Worm (Caenorhabditis elegans) whole organism, young adult: ENCODE data around the gene tald-1.
A peak's percentile ranks its signal among the peaks of the same experiment; 100 is the strongest.
"Not testable (repeated sequence)": the region's sequence is repeated elsewhere in the genome, so short reads cannot be mapped to it uniquely, and the experiment has no call there.

Source experiments
- B0019.2 ChIP-seq: fragments of 200-800 bp; sonication (Bioruptor generic); conservative IDR thresholded peaks from 2 replicates; pipeline ENCODE4 v1.3.6; 2022; ENCODE audit warnings: missing genetic modification reagents, missing genetic modification characterization, missing compliant biosample characterization
- B0336.3 ChIP-seq: fragments of 200-800 bp; sonication (Bioruptor generic); IDR thresholded peaks from 2 replicates; pipeline ENCODE4 v1.3.6; 2022; ENCODE audit warnings: missing genetic modification characterization, missing compliant biosample characterization
- D2030.7 ChIP-seq: fragments of 200-800 bp; sonication (Bioruptor generic); IDR thresholded peaks from 2 replicates; pipeline ENCODE4 v1.3.6; 2022; ENCODE audit warnings: missing genetic modification reagents, missing genetic modification characterization, missing compliant biosample characterization
- F33H1.4 ChIP-seq: fragments of 200-800 bp; sonication (Bioruptor generic); IDR thresholded peaks from 2 replicates; pipeline ENCODE4 v1.3.6; 2022; ENCODE audit warnings: missing genetic modification reagents, missing genetic modification characterization, missing compliant biosample characterization
- F39B2.1 ChIP-seq: fragments of 200-800 bp; sonication (Bioruptor generic); IDR thresholded peaks from 2 replicates; pipeline ENCODE4 v1.3.6; 2022; ENCODE audit warnings: missing genetic modification reagents, missing genetic modification characterization, missing compliant biosample characterization
- F49E8.2 ChIP-seq: sonication (generic microtip); optimal IDR thresholded peaks from 3 replicates; lab custom pipeline; 2017; ENCODE audit warnings: missing genetic modification characterization, mild to moderate bottlenecking, missing compliant biosample characterization, antibody characterized with exemption, moderate library complexity; ENCODE audit not compliant: insufficient read depth
- F52B5.7 ChIP-seq: sonication (generic microtip); optimal IDR thresholded peaks from 2 replicates; lab custom pipeline; 2016; ENCODE audit warnings: mild to moderate bottlenecking, missing genetic modification characterization, missing compliant biosample characterization
- Y53G8AR.9 ChIP-seq: fragments of 200-800 bp; sonication (Bioruptor generic); conservative IDR thresholded peaks from 2 replicates; pipeline ENCODE4 v1.3.6; 2022; ENCODE audit warnings: missing genetic modification reagents, missing genetic modification characterization, missing compliant biosample characterization
- Y56A3A.18 ChIP-seq: fragments of 200-800 bp; sonication (Bioruptor generic); IDR thresholded peaks from 2 replicates; pipeline ENCODE4 v1.3.6; 2022; ENCODE audit warnings: missing genetic modification reagents, missing genetic modification characterization, missing compliant biosample characterization
- Y79H2A.3 ChIP-seq: fragments of 200-800 bp; sonication (Bioruptor generic); conservative IDR thresholded peaks from 2 replicates; pipeline ENCODE4 v1.3.6; 2022; ENCODE audit warnings: missing genetic modification reagents, missing genetic modification characterization, missing compliant biosample characterization
- Y95B8A.8 ChIP-seq: fragments of 200-800 bp; sonication (Bioruptor generic); IDR thresholded peaks from 2 replicates; pipeline ENCODE4 v1.3.6; 2022; ENCODE audit warnings: missing genetic modification reagents, missing genetic modification characterization, missing compliant biosample characterization
- ama-1 ChIP-seq, 3 experiments: fragments of 150-350 bp in 1 of 3; sonication (generic microtip) in 2 of 3; optimal IDR thresholded peaks; 2 replicates each; lab custom pipeline; 2014 to 2018; ENCODE audit warnings: missing biosample characterization in 2 of 3, missing genetic modification characterization in 2 of 3, missing genetic modification reagents in 2 of 3
- aptf-3 ChIP-seq: fragments of 200-800 bp; sonication (Bioruptor generic); IDR thresholded peaks from 2 replicates; pipeline ENCODE4 v1.3.6; 2022; ENCODE audit warnings: missing genetic modification characterization, missing compliant biosample characterization
- athp-1 ChIP-seq: sonication (generic microtip); optimal IDR thresholded peaks from 2 replicates; lab custom pipeline; 2017; ENCODE audit warnings: mild to moderate bottlenecking, missing genetic modification characterization, missing compliant biosample characterization
- attf-5 ChIP-seq: fragments of 200-800 bp; sonication (Bioruptor generic); optimal IDR thresholded peaks from 2 replicates; lab custom pipeline; 2018; ENCODE audit warnings: mild to moderate bottlenecking, missing genetic modification characterization, missing compliant biosample characterization
- attf-6 ChIP-seq: fragments of 200-800 bp; sonication (Bioruptor generic); IDR thresholded peaks from 2 replicates; pipeline ENCODE4 v1.3.6; 2022; ENCODE audit warnings: missing genetic modification reagents, missing genetic modification characterization, missing compliant biosample characterization
- cebp-1 ChIP-seq, 2 experiments: fragments of 200-800 bp in 1 of 2; sonication (Bioruptor generic) in 1 of 2; sonication (generic microtip) in 1 of 2; IDR thresholded peaks in 1 of 2; optimal IDR thresholded peaks in 1 of 2; 2 replicates each; pipeline versions ENCODE4 v1.3.6 to Lab custom; 2017 to 2022; ENCODE audit warnings: missing compliant biosample characterization in 2 of 2, missing genetic modification characterization in 2 of 2, mild to moderate bottlenecking in 1 of 2, missing genetic modification reagents in 1 of 2, moderate library complexity in 1 of 2
- ceh-100 ChIP-seq: fragments of 200-800 bp; sonication (Bioruptor generic); IDR thresholded peaks from 2 replicates; pipeline ENCODE4 v1.3.6; 2022; ENCODE audit warnings: missing genetic modification reagents, missing genetic modification characterization, missing compliant biosample characterization
- ceh-58 ChIP-seq: fragments of 200-800 bp; sonication (Bioruptor generic); IDR thresholded peaks from 2 replicates; pipeline ENCODE4 v1.3.6; 2022; ENCODE audit warnings: missing genetic modification characterization, missing compliant biosample characterization
- ceh-91 ChIP-seq: fragments of 200-800 bp; sonication (Bioruptor generic); IDR thresholded peaks from 2 replicates; pipeline ENCODE4 v1.3.6; 2022; ENCODE audit warnings: missing genetic modification reagents, missing genetic modification characterization, missing compliant biosample characterization
- die-1 ChIP-seq: sonication (generic microtip); optimal IDR thresholded peaks from 2 replicates; lab custom pipeline; 2016; ENCODE audit warnings: missing genotype, mild to moderate bottlenecking, missing genetic modification characterization, missing compliant biosample characterization
- ekl-4 ChIP-seq: fragments of 200-800 bp; sonication (Bioruptor generic); IDR thresholded peaks from 2 replicates; pipeline ENCODE4 v1.3.6; 2022; ENCODE audit warnings: missing genetic modification reagents, missing genetic modification characterization, missing compliant biosample characterization
- hmg-1.2 ChIP-seq: fragments of 200-800 bp; sonication (Bioruptor generic); IDR thresholded peaks from 2 replicates; pipeline ENCODE4 v1.3.6; 2022; ENCODE audit warnings: missing genetic modification reagents, missing genetic modification characterization, missing compliant biosample characterization
- hrde-1 ChIP-seq: sonication (generic microtip); optimal IDR thresholded peaks from 2 replicates; lab custom pipeline; 2016; ENCODE audit warnings: missing genetic modification characterization, mild to moderate bottlenecking, missing compliant biosample characterization, moderate library complexity, missing genotype, missing genetic modification reagents, borderline replicate concordance
- hsf-1 ChIP-seq: fragments of 200-800 bp; sonication (Bioruptor generic); IDR thresholded peaks from 2 replicates; pipeline ENCODE4 v1.3.6; 2022; ENCODE audit warnings: missing genetic modification reagents, missing genetic modification characterization, missing compliant biosample characterization
- lin-26 ChIP-seq: fragments of 200-800 bp; sonication (Bioruptor generic); IDR thresholded peaks from 2 replicates; pipeline ENCODE4 v1.3.6; 2022; ENCODE audit warnings: missing genetic modification reagents, missing genetic modification characterization, missing compliant biosample characterization
- lin-54 ChIP-seq: fragments of 200-800 bp; sonication (Bioruptor generic); optimal IDR thresholded peaks from 2 replicates; lab custom pipeline; 2018; ENCODE audit warnings: mild to moderate bottlenecking, missing genetic modification characterization, missing compliant biosample characterization
- lsl-1 ChIP-seq: fragments of 200-800 bp; sonication (Bioruptor generic); optimal IDR thresholded peaks from 2 replicates; lab custom pipeline; 2018; ENCODE audit warnings: mild to moderate bottlenecking, missing genetic modification characterization, moderate library complexity, missing compliant biosample characterization
- madf-3 ChIP-seq: fragments of 200-800 bp; sonication (Bioruptor generic); IDR thresholded peaks from 2 replicates; pipeline ENCODE4 v1.3.6; 2022; ENCODE audit warnings: missing genetic modification reagents, missing genetic modification characterization, missing compliant biosample characterization
- madf-6 ChIP-seq: fragments of 200-800 bp; sonication (Bioruptor generic); IDR thresholded peaks from 2 replicates; pipeline ENCODE4 v1.3.6; 2022; ENCODE audit warnings: missing genetic modification reagents, missing genetic modification characterization, missing compliant biosample characterization
- mcd-1 ChIP-seq: fragments of 200-800 bp; sonication (Bioruptor generic); IDR thresholded peaks from 2 replicates; pipeline ENCODE4 v1.3.6; 2022; ENCODE audit warnings: missing genetic modification reagents, missing genetic modification characterization, missing compliant biosample characterization
- nfyb-1 ChIP-seq: fragments of 200-800 bp; sonication (Bioruptor generic); IDR thresholded peaks from 2 replicates; pipeline ENCODE4 v1.3.6; 2022; ENCODE audit warnings: missing genetic modification reagents, missing genetic modification characterization, missing compliant biosample characterization
- nhr-90 ChIP-seq: sonication (generic microtip); optimal IDR thresholded peaks from 2 replicates; lab custom pipeline; 2016; ENCODE audit warnings: missing genotype, mild to moderate bottlenecking, missing genetic modification characterization, missing compliant biosample characterization
- rcor-1 ChIP-seq: fragments of 200-800 bp; sonication (Bioruptor generic); IDR thresholded peaks from 2 replicates; pipeline ENCODE4 v1.3.6; 2022; ENCODE audit warnings: missing genetic modification reagents, missing genetic modification characterization, missing compliant biosample characterization
- rec-8 ChIP-seq, 2 experiments: sonication (generic microtip); optimal IDR thresholded peaks; 2 replicates each; lab custom pipeline; 2016; ENCODE audit warnings: mild to moderate bottlenecking in 2 of 2, missing genetic modification characterization in 2 of 2, missing genetic modification reagents in 2 of 2, missing genotype in 2 of 2, missing biosample characterization in 1 of 2, missing compliant biosample characterization in 1 of 2, moderate library complexity in 1 of 2
- repo-1 ChIP-seq: sonication (generic microtip); optimal IDR thresholded peaks from 2 replicates; lab custom pipeline; 2017; ENCODE audit warnings: mild to moderate bottlenecking, missing genetic modification characterization, missing compliant biosample characterization
- snpc-1.1 ChIP-seq: sonication (generic microtip); optimal IDR thresholded peaks from 2 replicates; lab custom pipeline; 2017; ENCODE audit warnings: missing genetic modification characterization, mild to moderate bottlenecking, missing compliant biosample characterization, antibody characterized with exemption, moderate library complexity, missing genotype, missing genetic modification reagents; ENCODE audit not compliant: insufficient read depth
- snpc-1.3 ChIP-seq: sonication (generic microtip); optimal IDR thresholded peaks from 2 replicates; lab custom pipeline; 2017; ENCODE audit warnings: missing genetic modification characterization, mild to moderate bottlenecking, missing compliant biosample characterization, antibody characterized with exemption, moderate library complexity, missing genotype, missing genetic modification reagents; ENCODE audit not compliant: insufficient read depth
- snpc-3.4 ChIP-seq: sonication (generic microtip); optimal IDR thresholded peaks from 2 replicates; lab custom pipeline; 2017; ENCODE audit warnings: missing genetic modification characterization, mild to moderate bottlenecking, missing compliant biosample characterization, antibody characterized with exemption, moderate library complexity, missing genotype, missing genetic modification reagents
- snpc-4 ChIP-seq, 5 experiments: fragments of 150-350 bp in 1 of 5; sonication (generic microtip) in 4 of 5; optimal IDR thresholded peaks; 2 replicates each; lab custom pipeline; 2014 to 2018; ENCODE audit warnings: missing genetic modification characterization in 5 of 5, missing biosample characterization in 3 of 5, antibody characterized with exemption in 2 of 5, mild to moderate bottlenecking in 2 of 5, missing compliant biosample characterization in 2 of 5, missing genotype in 2 of 5, moderate library complexity in 2 of 5, missing genetic modification reagents in 1 of 5
- tbp1 ChIP-seq: fragments of 200-800 bp; sonication (Bioruptor generic); optimal IDR thresholded peaks from 2 replicates; lab custom pipeline; 2018; ENCODE audit warnings: mild to moderate bottlenecking, missing genetic modification characterization, missing compliant biosample characterization
- tlf-1 ChIP-seq: fragments of 200-800 bp; sonication (Bioruptor generic); optimal IDR thresholded peaks from 2 replicates; lab custom pipeline; 2018; ENCODE audit warnings: mild to moderate bottlenecking, missing genetic modification characterization, missing compliant biosample characterization
- xnd-1 ChIP-seq: sonication (generic microtip); optimal IDR thresholded peaks from 2 replicates; lab custom pipeline; 2016; ENCODE audit warnings: missing genotype, missing genetic modification reagents, missing genetic modification characterization, missing compliant biosample characterization
- ztf-25 ChIP-seq: fragments of 200-800 bp; sonication (Bioruptor generic); IDR thresholded peaks from 2 replicates; pipeline ENCODE4 v1.3.6; 2022; ENCODE audit warnings: missing genetic modification reagents, missing genetic modification characterization, missing compliant biosample characterization

Gene tald-1

ce11 chrIV:4388854-4389253 is 2.4 kb downstream of the tald-1 start:
- TF ChIP-seq rcor-1 (GFP tag; lab: Robert Waterston, UW) (peak; percentile 87; the same call in 1 of the 2 replicates), attf-6 (peak; percentile 88), hrde-1 (tag; lab: Kevin White, UChicago) (peak; percentile 95), B0336.3 (GFP tag; lab: Robert Waterston, UW) (peak; percentile 72), ztf-25 (GFP tag; lab: Robert Waterston, UW) (peak; percentile 73; the same call in 1 of the 2 replicates), snpc-4 (GFP tag; optimal IDR thresholded peaks at IDR 0.05; lab: Kevin White, UChicago) (peak; percentile 6), snpc-4 (tag; optimal IDR thresholded peaks at IDR 0.05; lab: Kevin White, UChicago) (peak in 2 of 4 experiments; percentile 42 to 53), ceh-91 (GFP tag; lab: Robert Waterston, UW) (peak; percentile 21; the same call in 1 of the 2 replicates), cebp-1 (tag; optimal IDR thresholded peaks at IDR 0.05; lab: Kevin White, UChicago) (peak; percentile 47), xnd-1 (tag; lab: Kevin White, UChicago) (peak; percentile 25), ceh-58 (GFP tag; lab: Robert Waterston, UW) (peak; percentile 82), F52B5.7 (peak; percentile 69), tbp1 (GFP tag; lab: Kevin White, UChicago) (peak; percentile 59), Y53G8AR.9 (peak; percentile 82), hmg-1.2 (GFP tag; lab: Robert Waterston, UW) (peak; percentile 56; the same call in 1 of the 2 replicates), lin-54 (GFP tag; lab: Kevin White, UChicago) (peak; percentile 81), Y56A3A.18 (GFP tag; lab: Robert Waterston, UW) (peak; percentile 88), F33H1.4 (GFP tag; lab: Robert Waterston, UW) (peak; percentile 57), snpc-1.3 (peak; percentile 10), D2030.7 (GFP tag; lab: Robert Waterston, UW) (peak; percentile 76), attf-5 (peak; percentile 17), ceh-100 (GFP tag; lab: Robert Waterston, UW) (peak; percentile 81), repo-1 (peak; percentile 32), Y79H2A.3 (GFP tag; lab: Robert Waterston, UW) (0 out of 2 replicates have a peak, but pooled peaks have one; percentile 22), lsl-1 (GFP tag; lab: Kevin White, UChicago) (peak; percentile 54), rec-8 (tag; optimal IDR thresholded peaks at IDR 0.05; lab: Kevin White, UChicago) (peak in 1 of 2 experiments; percentile 54), nfyb-1 (GFP tag; lab: Robert Waterston, UW) (peak; percentile 74), nhr-90 (peak; percentile 6), aptf-3 (GFP tag; lab: Robert Waterston, UW) (0 out of 2 replicates have a peak, but pooled peaks have one; percentile 8), snpc-1.1 (tag; lab: Kevin White, UChicago) (peak; percentile 34), B0019.2 (GFP tag; lab: Robert Waterston, UW) (0 out of 2 replicates have a peak, but pooled peaks have one; percentile 13), madf-3 (GFP tag; lab: Robert Waterston, UW) (peak; percentile 91), athp-1 (tag; lab: Kevin White, UChicago) (peak; percentile 55), F39B2.1 (GFP tag; lab: Robert Waterston, UW) (peak; percentile 87; the same call in 1 of the 2 replicates), snpc-3.4 (tag; lab: Kevin White, UChicago) (peak; percentile 30), ama-1 (GFP tag; optimal IDR thresholded peaks at IDR 0.05; lab: Kevin White, UChicago) (peak in 1 of 2 experiments; percentile 49), hsf-1 (peak; percentile 86), die-1 (peak; percentile 22), Y95B8A.8 (GFP tag; lab: Robert Waterston, UW) (peak; percentile 75), tlf-1 (GFP tag; lab: Kevin White, UChicago) (peak; percentile 68), madf-6 (peak; percentile 87), ekl-4 (GFP tag; lab: Robert Waterston, UW) (peak; percentile 74), lin-26 (GFP tag; lab: Robert Waterston, UW) (peak; percentile 89), mcd-1 (GFP tag; lab: Robert Waterston, UW) (peak; percentile 71), F49E8.2 (tag; lab: Kevin White, UChicago) (peak; percentile 84)
- TF ChIP-seq cebp-1 (GFP tag; IDR thresholded peaks at IDR 0.05; lab: Robert Waterston, UW); ama-1 (optimal IDR thresholded peaks at IDR 0.05; lab: Kevin White, UChicago): not testable (repeated sequence)
